Fruit fly (Drosophila melanogaster): ENCODE data around the gene Ncoa6.

DNA sequence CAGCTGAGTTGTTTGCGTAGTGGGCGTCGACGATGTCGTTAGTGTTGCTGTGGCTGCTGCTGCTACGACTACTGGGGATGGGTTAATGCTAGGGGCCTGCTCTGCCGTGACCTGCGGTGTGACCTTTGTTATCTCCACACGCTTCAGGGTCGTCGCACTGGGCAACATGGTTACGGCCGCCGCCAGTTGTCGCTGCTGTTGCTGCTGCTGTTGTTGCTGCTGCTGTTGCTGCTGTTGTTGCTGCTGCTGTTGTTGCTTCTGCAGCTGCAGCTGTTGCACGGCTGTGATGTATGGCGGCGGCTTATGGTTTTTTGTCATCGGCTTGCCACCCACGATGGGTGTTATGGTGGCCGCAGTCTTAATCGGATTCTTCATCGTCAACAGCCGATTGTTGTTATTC lies 6.4 kb downstream of the Ncoa6 start:
- no peak for TF ChIP-seq Eip75B (GFP tag; optimal IDR thresholded peaks at IDR 0.05)
- TF ChIP-seq Sox102F (GFP tag; optimal IDR thresholded peaks at IDR 0.05), result no peak
- no peak for TF ChIP-seq Hr39 (GFP tag; optimal IDR thresholded peaks at IDR 0.05)
- TF ChIP-seq Ets21C (GFP tag; optimal IDR thresholded peaks at IDR 0.05), result no peak
- TF ChIP-seq Lpt (GFP tag; optimal IDR thresholded peaks at IDR 0.05), result no peak
- no peak for TF ChIP-seq CG15336 (GFP tag; IDR thresholded peaks at IDR 0.05)
- TF ChIP-seq CG4318 (GFP tag; optimal IDR thresholded peaks at IDR 0.05), result no peak
